Worm (Caenorhabditis elegans): ENCODE results near the gene Y71H2AM.29.

The Y71H2AM.29 gene

ce11 chrIII:2834363-2834762, 1.8 kb downstream of the Y71H2AM.29 start, which contains the start of gene txdc-17 (continued):
- TF ChIP-seq unc-62 (GFP tag; optimal IDR thresholded peaks at IDR 0.05) (no peak), ztf-18 (tag; optimal IDR thresholded peaks at IDR 0.05) (no peak)

- TF ChIP-seq ZK185.1 (tag; optimal IDR thresholded peaks at IDR 0.05; ENCODE audit: poor library complexity, severe bottlenecking) (no peak), nhr-179 (tag; optimal IDR thresholded peaks at IDR 0.05) (no peak), dpl-1 (GFP tag; optimal IDR thresholded peaks at IDR 0.05) (no peak), sea-2 (GFP tag; IDR thresholded peaks at IDR 0.05) (no peak), repo-1 (tag; optimal IDR thresholded peaks at IDR 0.05) (no peak), B0336.3 (GFP tag; IDR thresholded peaks at IDR 0.05) (no peak), snpc-3.4 (tag; optimal IDR thresholded peaks at IDR 0.05) (no peak), ztf-26 (tag; optimal IDR thresholded peaks at IDR 0.05) (no peak), ztf-6 (GFP tag; IDR thresholded peaks at IDR 0.05) (no peak), ceh-40 (GFP tag; IDR thresholded peaks at IDR 0.05) (no peak), nhr-27 (tag; optimal IDR thresholded peaks at IDR 0.05) (no peak), ceh-79 (tag; optimal IDR thresholded peaks at IDR 0.05) (no peak), F57A8.1 (GFP tag; optimal IDR thresholded peaks at IDR 0.05) (no peak)
Observed at ce11 chrIII:2834998-2835397, 2.4 kb downstream of the Y71H2AM.29 start.

ce11 chrIII:2836339-2836738, 3.8 kb downstream of the Y71H2AM.29 start, which contains the start of gene josd-1:
TSS of gene josd-1 (plus strand) at chrIII:2836639.
- TF ChIP-seq lin-40 (tag; optimal IDR thresholded peaks at IDR 0.05) (no peak), C17E4.6 (GFP tag; IDR thresholded peaks at IDR 0.05) (no peak), ZK185.1 (tag; optimal IDR thresholded peaks at IDR 0.05; ENCODE audit: poor library complexity, severe bottlenecking) (no peak), lin-35 (GFP tag; optimal IDR thresholded peaks at IDR 0.05) (no peak), attf-3 (GFP tag; conservative IDR thresholded peaks at IDR 0.05) (no peak), attf-6 (GFP tag; IDR thresholded peaks at IDR 0.05) (no peak), sea-2 (GFP tag; IDR thresholded peaks at IDR 0.05) (no peak), egl-44 (GFP tag; IDR thresholded peaks at IDR 0.05) (no peak), F37B4.10 (GFP tag; IDR thresholded peaks at IDR 0.05) (no peak), somi-1 (GFP tag; optimal IDR thresholded peaks at IDR 0.05) (no peak), C06A6.2 (GFP tag; conservative IDR thresholded peaks at IDR 0.05) (no peak), lsl-1 (GFP tag; optimal IDR thresholded peaks at IDR 0.05) (no peak), let-607 (tag; optimal IDR thresholded peaks at IDR 0.05) (no peak), ceh-40 (GFP tag; IDR thresholded peaks at IDR 0.05) (no peak), ceh-58 (GFP tag; IDR thresholded peaks at IDR 0.05) (no peak), ztf-26 (tag; optimal IDR thresholded peaks at IDR 0.05) (no peak), tbx-9 (tag; optimal IDR thresholded peaks at IDR 0.05; ENCODE audit: borderline replicate concordance) (no peak), athp-1 (tag; optimal IDR thresholded peaks at IDR 0.05) (no peak), rec-8 (tag; optimal IDR thresholded peaks at IDR 0.05) (no peak), hmg-20 (GFP tag; IDR thresholded peaks at IDR 0.05) (no peak)

ce11 chrIII:2840877-2841540, 8.4 kb downstream of the Y71H2AM.29 start, which contains the start of gene Y71H2AR.2:
TSS of gene Y71H2AR.2 (minus strand) at chrIII:2840927.
- no peak for TF ChIP-seq snpc-4 (GFP tag; optimal IDR thresholded peaks at IDR 0.05)
- peak in 2 of 4 experiments; percentile 60 to 81 for TF ChIP-seq snpc-4 (tag; optimal IDR thresholded peaks at IDR 0.05)
- TF ChIP-seq cebp-2 (GFP tag; IDR thresholded peaks at IDR 0.05): no peak
